Fruit fly (Drosophila melanogaster): ENCODE measurements around the gene CG6055.
A peak's percentile ranks its signal among the peaks of the same experiment; 100 is the strongest.

CG6055 gene

dm6 chr2L:7466304-7466703 lies at the start of gene CG6055:
Gene CG6055 (plus strand): TSS chr2L:7466543.
- peak; percentile 83 for TF ChIP-seq EcR (GFP tag; optimal IDR thresholded peaks at IDR 0.05)
- TF ChIP-seq Ets98B (GFP tag; IDR thresholded peaks at IDR 0.05), result peak; percentile 26; the same call in 1 of the 2 replicates
- TF ChIP-seq CG32121 (GFP tag; IDR thresholded peaks at IDR 0.05), result no peak
- no peak for TF ChIP-seq rn (GFP tag; IDR thresholded peaks at IDR 0.05)
- no peak for TF ChIP-seq CG9948 (tag; optimal IDR thresholded peaks at IDR 0.05)
- TF ChIP-seq CG34367 (tag; optimal IDR thresholded peaks at IDR 0.05), result peak; percentile 37
- TF ChIP-seq CG12605 (GFP tag; IDR thresholded peaks at IDR 0.05), result peak; percentile 43; the same call in 1 of the 2 replicates
- peak; percentile 69 for TF ChIP-seq gl (tag; optimal IDR thresholded peaks at IDR 0.05)
- peak; percentile 16 for TF ChIP-seq Pif1B (GFP tag; optimal IDR thresholded peaks at IDR 0.05)
- TF ChIP-seq fd96Ca (GFP tag; IDR thresholded peaks at IDR 0.05), result no peak
- peak; percentile 40 for TF ChIP-seq Pif1A (GFP tag; optimal IDR thresholded peaks at IDR 0.05)
- TF ChIP-seq CG13204 (GFP tag; optimal IDR thresholded peaks at IDR 0.05), result peak; percentile 64
- TF ChIP-seq Snoo (tag; optimal IDR thresholded peaks at IDR 0.05), result peak; percentile 22

DNA sequence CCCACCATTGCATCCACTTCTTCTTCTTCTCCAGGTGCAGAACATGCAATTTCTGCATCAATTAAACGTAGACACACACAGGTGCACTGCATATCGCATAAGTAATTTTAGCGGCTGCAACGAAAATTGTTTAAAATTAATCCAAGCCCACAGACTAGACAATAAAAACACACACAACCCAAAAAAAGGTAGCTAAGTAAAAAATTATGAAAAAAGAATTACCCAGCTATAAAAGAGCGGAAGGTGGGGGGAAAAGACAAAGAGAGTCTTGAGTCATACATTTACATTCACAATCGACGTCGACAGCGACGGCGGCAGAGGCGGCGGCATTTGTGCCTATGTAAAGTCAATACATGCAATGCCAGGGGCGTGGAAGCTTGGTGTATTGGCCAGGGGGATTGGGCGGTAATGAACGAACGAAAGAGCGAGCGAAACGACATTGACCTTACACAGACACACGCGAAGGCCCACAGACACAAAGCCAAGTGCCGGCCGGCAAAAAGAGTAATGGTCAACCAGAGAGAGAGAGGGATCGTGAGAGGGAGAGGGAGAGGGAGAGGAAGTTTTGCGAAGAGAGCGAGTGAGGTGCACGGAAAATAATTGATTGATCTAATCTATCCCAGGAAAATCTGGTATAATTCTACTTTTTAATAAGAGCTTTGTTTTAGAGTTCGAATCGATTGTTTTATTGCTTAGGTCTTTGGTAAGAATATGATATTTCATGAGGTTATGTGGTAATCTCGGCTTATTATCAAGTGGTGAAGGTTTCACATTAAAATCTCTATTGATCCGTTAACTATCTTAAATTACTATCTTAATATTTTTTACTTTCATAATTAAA lies 48.0 kb upstream of the CG6055 start:
- peak; percentile 51 for TF ChIP-seq Pif1A (GFP tag; optimal IDR thresholded peaks at IDR 0.05)
- TF ChIP-seq CG8301 (tag; optimal IDR thresholded peaks at IDR 0.05), result peak; percentile 75
- no peak for TF ChIP-seq CG10348 (GFP tag; IDR thresholded peaks at IDR 0.05)
- peak; percentile 83 for TF ChIP-seq CG9948 (tag; optimal IDR thresholded peaks at IDR 0.05)
- TF ChIP-seq rn (GFP tag; IDR thresholded peaks at IDR 0.05), result no peak
- TF ChIP-seq CG4496 (GFP tag; IDR thresholded peaks at IDR 0.05), result no peak
- peak; percentile 75 for TF ChIP-seq CG17806 (tag; optimal IDR thresholded peaks at IDR 0.05)
- peak; percentile 55 for TF ChIP-seq Ets98B (GFP tag; IDR thresholded peaks at IDR 0.05)
- peak; percentile 69 for TF ChIP-seq Pif1B (GFP tag; optimal IDR thresholded peaks at IDR 0.05)
- peak; percentile 80 for TF ChIP-seq CG34367 (tag; optimal IDR thresholded peaks at IDR 0.05)
- no peak for TF ChIP-seq CG32121 (GFP tag; IDR thresholded peaks at IDR 0.05)
- TF ChIP-seq D1 (tag; optimal IDR thresholded peaks at IDR 0.05), result peak; percentile 5
- peak; percentile 83 for TF ChIP-seq CG15710 (tag; optimal IDR thresholded peaks at IDR 0.05)
- TF ChIP-seq fd96Ca (GFP tag; IDR thresholded peaks at IDR 0.05), result no peak; the same call in 2 of the 3 replicates
- peak; percentile 85 for TF ChIP-seq CG8159 (tag; optimal IDR thresholded peaks at IDR 0.05)
- TF ChIP-seq Snoo (tag; optimal IDR thresholded peaks at IDR 0.05), result peak; percentile 77
- peak; percentile 99 for TF ChIP-seq EcR (GFP tag; optimal IDR thresholded peaks at IDR 0.05)
- peak; percentile 87 for TF ChIP-seq CG14655 (GFP tag; optimal IDR thresholded peaks at IDR 0.05)
- TF ChIP-seq CG12605 (GFP tag; IDR thresholded peaks at IDR 0.05), result peak; percentile 28
- TF ChIP-seq CG13204 (GFP tag; optimal IDR thresholded peaks at IDR 0.05), result no peak
- TF ChIP-seq gl (tag; optimal IDR thresholded peaks at IDR 0.05), result no peak

DNA sequence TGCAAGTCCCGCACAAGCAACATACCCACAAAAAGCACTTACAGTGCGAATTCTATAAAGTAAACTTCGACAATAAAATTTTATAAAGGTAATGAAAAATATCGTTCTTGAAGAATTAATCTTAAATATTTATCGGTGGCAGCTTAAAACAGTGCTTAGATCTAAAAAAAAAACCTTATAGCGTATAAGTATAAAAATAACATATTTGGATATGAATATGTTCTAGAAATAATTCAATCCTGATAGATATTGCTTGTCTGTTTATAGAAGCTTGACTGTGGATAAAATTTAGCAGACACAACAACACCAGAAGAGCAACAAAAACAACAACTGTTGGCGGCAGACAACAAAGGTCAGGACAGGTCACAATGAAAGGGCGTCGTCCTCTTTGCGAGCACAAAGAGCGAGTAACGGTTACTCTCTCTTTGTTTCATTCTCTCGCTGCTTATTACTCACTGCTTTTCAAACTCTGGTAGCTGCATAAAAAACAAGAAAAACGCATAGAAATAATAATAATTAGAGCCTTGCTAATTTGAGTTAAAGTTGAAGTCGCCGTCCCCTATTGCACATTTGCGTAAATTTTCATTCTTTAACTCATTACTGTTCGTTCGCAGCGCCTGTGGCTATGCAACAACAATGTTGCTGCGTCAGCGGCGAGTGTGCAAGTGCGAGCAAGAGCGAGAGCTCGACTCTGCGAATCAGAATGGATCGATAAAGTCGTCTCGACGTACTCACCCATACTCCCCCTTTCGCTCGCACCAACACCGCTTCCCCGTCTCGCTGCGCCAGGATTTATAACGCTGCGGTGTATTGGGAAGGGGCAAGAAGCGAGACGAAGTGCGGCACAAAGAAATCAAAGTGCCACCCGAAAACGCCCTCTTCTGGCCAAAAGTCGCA lies 46.7 kb upstream of the CG6055 start:
- peak; percentile 38; the same call in 1 of the 2 replicates for TF ChIP-seq CG12605 (GFP tag; IDR thresholded peaks at IDR 0.05)
- TF ChIP-seq CG34367 (tag; optimal IDR thresholded peaks at IDR 0.05), result peak; percentile 59
- no peak for TF ChIP-seq rn (GFP tag; IDR thresholded peaks at IDR 0.05)
- TF ChIP-seq gl (tag; optimal IDR thresholded peaks at IDR 0.05), result no peak
- peak; percentile 74 for TF ChIP-seq CG9948 (tag; optimal IDR thresholded peaks at IDR 0.05)
- TF ChIP-seq Pif1A (GFP tag; optimal IDR thresholded peaks at IDR 0.05), result peak; percentile 55
- no peak; the same call in 2 of the 3 replicates for TF ChIP-seq fd96Ca (GFP tag; IDR thresholded peaks at IDR 0.05)
- no peak for TF ChIP-seq CG10348 (GFP tag; IDR thresholded peaks at IDR 0.05)
- TF ChIP-seq CG8301 (tag; optimal IDR thresholded peaks at IDR 0.05), result peak; percentile 45
- TF ChIP-seq CG13204 (GFP tag; optimal IDR thresholded peaks at IDR 0.05), result peak; percentile 23
- peak; percentile 97 for TF ChIP-seq EcR (GFP tag; optimal IDR thresholded peaks at IDR 0.05)
- peak; percentile 58 for TF ChIP-seq CG14655 (GFP tag; optimal IDR thresholded peaks at IDR 0.05)
- TF ChIP-seq CG32121 (GFP tag; IDR thresholded peaks at IDR 0.05), result peak; percentile 28; the same call in 1 of the 2 replicates
- peak; percentile 39 for TF ChIP-seq Pif1B (GFP tag; optimal IDR thresholded peaks at IDR 0.05)
- no peak for TF ChIP-seq CG4496 (GFP tag; IDR thresholded peaks at IDR 0.05)
- no peak for TF ChIP-seq D1 (tag; optimal IDR thresholded peaks at IDR 0.05)
- peak; percentile 81 for TF ChIP-seq CG15710 (tag; optimal IDR thresholded peaks at IDR 0.05)
- TF ChIP-seq CG17806 (tag; optimal IDR thresholded peaks at IDR 0.05), result peak; percentile 65
- TF ChIP-seq Ets98B (GFP tag; IDR thresholded peaks at IDR 0.05), result no peak
- TF ChIP-seq Snoo (tag; optimal IDR thresholded peaks at IDR 0.05), result peak; percentile 57
- TF ChIP-seq CG8159 (tag; optimal IDR thresholded peaks at IDR 0.05), result peak; percentile 82

dm6 chr2L:7420305-7421287 lies 45.7 kb upstream of the CG6055 start:
- TF ChIP-seq rn (GFP tag; IDR thresholded peaks at IDR 0.05) (peak; percentile 76), CG15710 (tag; optimal IDR thresholded peaks at IDR 0.05) (peak; percentile 96), CG4496 (GFP tag; IDR thresholded peaks at IDR 0.05) (no peak; the same call in 2 of the 3 replicates), D1 (tag; optimal IDR thresholded peaks at IDR 0.05) (peak; percentile 38), CG9948 (tag; optimal IDR thresholded peaks at IDR 0.05) (peak; percentile 78), gl (tag; optimal IDR thresholded peaks at IDR 0.05) (peak; percentile 63), CG34367 (tag; optimal IDR thresholded peaks at IDR 0.05) (peak; percentile 76), CG10348 (GFP tag; IDR thresholded peaks at IDR 0.05) (no peak), CG14655 (GFP tag; optimal IDR thresholded peaks at IDR 0.05) (peak; percentile 81), fd96Ca (GFP tag; IDR thresholded peaks at IDR 0.05) (peak; percentile 88), CG8159 (tag; optimal IDR thresholded peaks at IDR 0.05) (peak; percentile 92), CG13204 (GFP tag; optimal IDR thresholded peaks at IDR 0.05) (peak; percentile 77), CG8301 (tag; optimal IDR thresholded peaks at IDR 0.05) (peak; percentile 68), Ets98B (GFP tag; IDR thresholded peaks at IDR 0.05) (peak; percentile 64), CG17806 (tag; optimal IDR thresholded peaks at IDR 0.05) (peak; percentile 84), EcR (GFP tag; optimal IDR thresholded peaks at IDR 0.05) (peak; percentile 90), Pif1B (GFP tag; optimal IDR thresholded peaks at IDR 0.05) (peak; percentile 74), Snoo (tag; optimal IDR thresholded peaks at IDR 0.05) (peak; percentile 68), CG32121 (GFP tag; IDR thresholded peaks at IDR 0.05) (peak; percentile 64), Pif1A (GFP tag; optimal IDR thresholded peaks at IDR 0.05) (peak; percentile 86), CG12605 (GFP tag; IDR thresholded peaks at IDR 0.05) (peak; percentile 57)
